Fruit fly (Drosophila melanogaster) whole organism, pupa: ENCODE measurements around the gene ND-ACP.

Experiments used
- CG10348 ChIP-seq: fragments of 200-800 bp; sonication (Bioruptor generic); IDR thresholded peaks from 2 replicates; pipeline ENCODE4 v1.3.6; 2022; ENCODE audit warnings: missing biosample characterization, missing genetic modification characterization
- CG12605 ChIP-seq: fragments of 200-800 bp; sonication (Bioruptor generic); IDR thresholded peaks from 2 replicates; pipeline ENCODE4 v1.3.6; 2022; ENCODE audit warnings: missing biosample characterization, missing genetic modification characterization
- CG13204 ChIP-seq: fragments of 200-800 bp; sonication (Bioruptor generic); optimal IDR thresholded peaks from 2 replicates; lab custom pipeline; 2018; ENCODE audit warnings: missing biosample characterization, mild to moderate bottlenecking, missing genetic modification characterization, moderate library complexity
- CG14655 ChIP-seq: fragments of 200-800 bp; sonication (Bioruptor generic); optimal IDR thresholded peaks from 3 replicates; lab custom pipeline; 2017; ENCODE audit warnings: mild to moderate bottlenecking, missing biosample characterization, missing genetic modification reagents, missing genetic modification characterization
- CG15710 ChIP-seq: fragments of 200-800 bp; sonication (Bioruptor generic); optimal IDR thresholded peaks from 2 replicates; lab custom pipeline; 2018; ENCODE audit warnings: missing biosample characterization, mild to moderate bottlenecking, missing genetic modification characterization, moderate library complexity
- CG17806 ChIP-seq: fragments of 200-800 bp; sonication (Bioruptor generic); optimal IDR thresholded peaks from 2 replicates; lab custom pipeline; 2018; ENCODE audit warnings: missing biosample characterization, mild to moderate bottlenecking, missing genetic modification characterization, moderate library complexity
- CG32121 ChIP-seq: fragments of 200-800 bp; sonication (Bioruptor generic); IDR thresholded peaks from 2 replicates; pipeline ENCODE4 v1.3.6; 2022; ENCODE audit warnings: missing biosample characterization, missing genetic modification characterization
- CG34367 ChIP-seq: fragments of 200-800 bp; sonication (Bioruptor generic); optimal IDR thresholded peaks from 2 replicates; lab custom pipeline; 2018; ENCODE audit warnings: missing biosample characterization, mild to moderate bottlenecking, missing genetic modification characterization
- CG4496 ChIP-seq: fragments of 200-800 bp; sonication (Bioruptor generic); IDR thresholded peaks from 3 replicates; pipeline ENCODE4 v1.3.6; 2022; ENCODE audit warnings: missing biosample characterization, missing genetic modification characterization
- CG8159 ChIP-seq: fragments of 200-800 bp; sonication (Bioruptor generic); optimal IDR thresholded peaks from 3 replicates; lab custom pipeline; 2018; ENCODE audit warnings: missing biosample characterization, mild to moderate bottlenecking, missing genetic modification characterization, moderate library complexity
- CG8301 ChIP-seq: fragments of 200-800 bp; sonication (Bioruptor generic); optimal IDR thresholded peaks from 2 replicates; lab custom pipeline; 2018; ENCODE audit warnings: missing biosample characterization, mild to moderate bottlenecking, missing genetic modification characterization
- CG9948 ChIP-seq: fragments of 200-800 bp; sonication (Bioruptor generic); optimal IDR thresholded peaks from 2 replicates; lab custom pipeline; 2018; ENCODE audit warnings: missing biosample characterization, mild to moderate bottlenecking, missing genetic modification characterization, moderate library complexity
- D1 ChIP-seq: fragments of 200-800 bp; sonication (Bioruptor generic); optimal IDR thresholded peaks from 2 replicates; lab custom pipeline; 2018; ENCODE audit warnings: missing biosample characterization, mild to moderate bottlenecking, missing genetic modification characterization, moderate library complexity
- EcR ChIP-seq: fragments of 200-800 bp; sonication (Bioruptor generic); optimal IDR thresholded peaks from 3 replicates; lab custom pipeline; 2019; ENCODE audit warnings: missing biosample characterization, missing genetic modification characterization, mild to moderate bottlenecking, moderate library complexity, missing genetic modification reagents
- Ets98B ChIP-seq: fragments of 200-800 bp; sonication (Bioruptor generic); IDR thresholded peaks from 2 replicates; pipeline ENCODE4 v1.3.6; 2022; ENCODE audit warnings: missing biosample characterization, missing genetic modification characterization
- Pif1A ChIP-seq: fragments of 200-800 bp; sonication (Bioruptor generic); optimal IDR thresholded peaks from 3 replicates; lab custom pipeline; 2016; ENCODE audit warnings: missing biosample characterization, missing genetic modification characterization
- Pif1B ChIP-seq: fragments of 200-800 bp; sonication (Bioruptor generic); optimal IDR thresholded peaks from 3 replicates; lab custom pipeline; 2016; ENCODE audit warnings: missing biosample characterization, missing genetic modification characterization
- Snoo ChIP-seq: fragments of 200-800 bp; sonication (Bioruptor generic); optimal IDR thresholded peaks from 3 replicates; lab custom pipeline; 2017; ENCODE audit warnings: missing biosample characterization, mild to moderate bottlenecking, missing genetic modification characterization, inconsistent platforms
- fd96Ca ChIP-seq: fragments of 200-800 bp; sonication (Bioruptor generic); IDR thresholded peaks from 3 replicates; pipeline ENCODE4 v1.3.6; 2022; ENCODE audit warnings: missing biosample characterization, missing genetic modification characterization
- gl ChIP-seq: fragments of 200-800 bp; sonication (Bioruptor generic); optimal IDR thresholded peaks from 2 replicates; lab custom pipeline; 2018; ENCODE audit warnings: missing biosample characterization, mild to moderate bottlenecking, missing genetic modification characterization
- rn ChIP-seq: fragments of 200-800 bp; sonication (Bioruptor generic); IDR thresholded peaks from 2 replicates; pipeline ENCODE4 v1.3.6; 2022; ENCODE audit warnings: missing biosample characterization, missing genetic modification characterization

Gene ND-ACP

dm6 chr3L:1329724-1330123 lies at the start of gene ND-ACP:
Gene ND-ACP, plus strand, starts transcription at chr3L:1329949.
- TF ChIP-seq CG4496 (GFP tag; lab: Robert Waterston, UW), result no peak
- no peak for TF ChIP-seq gl (tag; lab: Kevin White, UChicago)
- TF ChIP-seq CG14655 (GFP tag; lab: Kevin White, UChicago), result no peak
- TF ChIP-seq CG32121 (GFP tag; lab: Robert Waterston, UW), result no peak
- no peak for TF ChIP-seq CG10348
- no peak for TF ChIP-seq CG34367 (tag; lab: Kevin White, UChicago)
- no peak for TF ChIP-seq rn
- TF ChIP-seq CG17806 (tag; lab: Kevin White, UChicago), result no peak
- TF ChIP-seq Snoo (tag; lab: Kevin White, UChicago), result no peak
- no peak for TF ChIP-seq CG12605
- no peak for TF ChIP-seq CG8159
- TF ChIP-seq CG15710 (tag; lab: Kevin White, UChicago), result no peak
- no peak for TF ChIP-seq EcR (GFP tag; lab: Kevin White, UChicago)
- no peak for TF ChIP-seq Pif1B (GFP tag; lab: Kevin White, UChicago)
- TF ChIP-seq CG13204 (GFP tag; lab: Kevin White, UChicago), result no peak
- TF ChIP-seq Ets98B, result no peak
- TF ChIP-seq fd96Ca (GFP tag; lab: Robert Waterston, UW), result no peak

- TF ChIP-seq Snoo (tag; lab: Kevin White, UChicago) (no peak), D1 (no peak), CG8301 (tag; lab: Kevin White, UChicago) (no peak), Ets98B (no peak), Pif1B (GFP tag; lab: Kevin White, UChicago) (no peak), gl (tag; lab: Kevin White, UChicago) (no peak), CG32121 (GFP tag; lab: Robert Waterston, UW) (no peak), CG17806 (tag; lab: Kevin White, UChicago) (no peak), EcR (GFP tag; lab: Kevin White, UChicago) (no peak), CG8159 (no peak)
- TF ChIP-seq, all 21 proteins: peak for 0
Measured at dm6 chr3L:1280890-1281622, 48.7 kb upstream of the ND-ACP start.

dm6 chr3L:1294835-1295234 lies 34.9 kb upstream of the ND-ACP start:
- TF ChIP-seq CG8159 (no peak), Snoo (tag; lab: Kevin White, UChicago) (no peak), Ets98B (no peak)
- TF ChIP-seq, all 21 proteins: peak for 0

dm6 chr3L:1295693-1296092 lies 34.1 kb upstream of the ND-ACP start, which contains the start of gene Rabex-5:
Gene Rabex-5, plus strand, starts transcription at chr3L:1295913.
- 0 out of 3 replicates have a peak, but pooled peaks have one; percentile 25 for TF ChIP-seq CG4496 (GFP tag; lab: Robert Waterston, UW)
- TF ChIP-seq rn, result no peak
- peak; percentile 34; the same call in 1 of the 2 replicates for TF ChIP-seq CG32121 (GFP tag; lab: Robert Waterston, UW)
- no peak for TF ChIP-seq CG9948 (tag; lab: Kevin White, UChicago)
- TF ChIP-seq, all 21 proteins: peak for 2

DNA sequence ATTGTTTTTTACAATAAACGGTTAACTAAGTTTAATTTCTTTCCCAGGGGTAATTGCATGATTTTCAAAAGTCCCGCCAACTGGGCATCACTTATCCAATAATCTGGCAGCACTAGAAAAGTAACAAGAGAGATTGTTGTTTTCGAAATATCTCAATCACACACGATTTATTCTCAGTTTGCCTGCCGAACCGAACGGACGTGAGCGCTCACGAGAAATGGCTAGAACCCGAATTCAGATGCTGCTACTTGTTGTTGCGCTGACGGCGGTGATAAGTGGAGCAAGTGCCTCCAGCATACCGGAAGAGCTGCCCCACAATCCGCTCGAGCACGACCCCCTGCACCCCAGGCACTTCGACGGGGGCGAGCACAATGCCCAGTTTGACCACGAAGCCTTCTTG lies 31.2 kb upstream of the ND-ACP start, which contains the start of gene scf:
scf (plus strand) TSS at position 164 of the 400 bp plus-strand sequence.
- TF ChIP-seq CG8159 (no peak), Ets98B (peak; percentile 36; the same call in 1 of the 2 replicates), EcR (GFP tag; lab: Kevin White, UChicago) (peak; percentile 21), CG34367 (tag; lab: Kevin White, UChicago) (no peak), CG8301 (tag; lab: Kevin White, UChicago) (no peak), Snoo (tag; lab: Kevin White, UChicago) (no peak), CG9948 (tag; lab: Kevin White, UChicago) (no peak), fd96Ca (GFP tag; lab: Robert Waterston, UW) (no peak), rn (no peak), CG10348 (no peak), CG4496 (GFP tag; lab: Robert Waterston, UW) (peak; percentile 18; the same call in 1 of the 3 replicates), CG13204 (GFP tag; lab: Kevin White, UChicago) (no peak), CG32121 (GFP tag; lab: Robert Waterston, UW) (0 out of 2 replicates have a peak, but pooled peaks have one; percentile 16), D1 (no peak), CG14655 (GFP tag; lab: Kevin White, UChicago) (no peak), CG17806 (tag; lab: Kevin White, UChicago) (no peak), Pif1A (GFP tag; lab: Kevin White, UChicago) (no peak), CG15710 (tag; lab: Kevin White, UChicago) (no peak), gl (tag; lab: Kevin White, UChicago) (no peak)

dm6 chr3L:1300076-1300635 lies 29.6 kb upstream of the ND-ACP start:
- no peak for TF ChIP-seq Pif1B (GFP tag; lab: Kevin White, UChicago)
- no peak for TF ChIP-seq CG13204 (GFP tag; lab: Kevin White, UChicago)
- no peak for TF ChIP-seq CG32121 (GFP tag; lab: Robert Waterston, UW)
- no peak for TF ChIP-seq fd96Ca (GFP tag; lab: Robert Waterston, UW)
- peak; percentile 72 for TF ChIP-seq CG8159
- TF ChIP-seq CG34367 (tag; lab: Kevin White, UChicago), result peak; percentile 54
- peak; percentile 69 for TF ChIP-seq CG17806 (tag; lab: Kevin White, UChicago)
- TF ChIP-seq D1, result no peak
- peak; percentile 74; the same call in 2 of the 3 replicates for TF ChIP-seq CG4496 (GFP tag; lab: Robert Waterston, UW)
- TF ChIP-seq CG9948 (tag; lab: Kevin White, UChicago), result peak; percentile 64
- TF ChIP-seq CG15710 (tag; lab: Kevin White, UChicago), result peak; percentile 72
- TF ChIP-seq CG8301 (tag; lab: Kevin White, UChicago), result peak; percentile 64
- TF ChIP-seq EcR (GFP tag; lab: Kevin White, UChicago), result no peak
- peak; percentile 43 for TF ChIP-seq gl (tag; lab: Kevin White, UChicago)
- TF ChIP-seq Snoo (tag; lab: Kevin White, UChicago), result peak; percentile 70
- no peak for TF ChIP-seq Pif1A (GFP tag; lab: Kevin White, UChicago)
- no peak for TF ChIP-seq CG10348
- peak; percentile 31 for TF ChIP-seq Ets98B
- no peak for TF ChIP-seq rn
